Worm (Caenorhabditis elegans) whole organism, L2 larva: ENCODE data around the gene lin-24.

Experiments used
- alr-1 ChIP-seq: fragments of 150-350 bp; optimal IDR thresholded peaks from 2 replicates; lab custom pipeline; 2014; ENCODE audit warnings: missing biosample characterization, missing genetic modification characterization
- ama-1 ChIP-seq: fragments of 150-350 bp; optimal IDR thresholded peaks from 2 replicates; lab custom pipeline; 2018; ENCODE audit warnings: inconsistent platforms
- blmp-1 ChIP-seq: sonication (generic microtip); optimal IDR thresholded peaks from 2 replicates; lab custom pipeline; 2017; ENCODE audit warnings: missing genetic modification characterization, mild to moderate bottlenecking, missing compliant biosample characterization, antibody characterized with exemption, moderate library complexity; ENCODE audit not compliant: insufficient read depth
- ceh-16 ChIP-seq: fragments of 150-350 bp; optimal IDR thresholded peaks from 2 replicates; lab custom pipeline; 2014; ENCODE audit warnings: missing biosample characterization, missing genetic modification characterization
- crh-2 ChIP-seq: sonication (generic microtip); optimal IDR thresholded peaks from 2 replicates; lab custom pipeline; 2017; ENCODE audit warnings: missing biosample characterization, missing genetic modification characterization
- dmd-4 ChIP-seq: sonication (generic microtip); optimal IDR thresholded peaks from 2 replicates; lab custom pipeline; 2017; ENCODE audit warnings: missing biosample characterization, missing genetic modification characterization
- lin-39 ChIP-seq: fragments of 150-350 bp; optimal IDR thresholded peaks from 2 replicates; lab custom pipeline; 2014; ENCODE audit warnings: missing biosample characterization, missing genetic modification reagents, missing genetic modification characterization
- nhr-11 ChIP-seq: fragments of 150-350 bp; optimal IDR thresholded peaks from 2 replicates; lab custom pipeline; 2014; ENCODE audit warnings: missing biosample characterization, missing genetic modification characterization
- nhr-6 ChIP-seq: fragments of 150-350 bp; optimal IDR thresholded peaks from 2 replicates; lab custom pipeline; 2014; ENCODE audit warnings: missing biosample characterization, missing genetic modification characterization
- unc-39 ChIP-seq: fragments of 150-350 bp; optimal IDR thresholded peaks from 2 replicates; lab custom pipeline; 2014; ENCODE audit warnings: missing biosample characterization, missing genetic modification characterization
- unc-62 ChIP-seq: fragments of 150-350 bp; optimal IDR thresholded peaks from 2 replicates; lab custom pipeline; 2014; ENCODE audit warnings: missing biosample characterization, missing genetic modification reagents, missing genetic modification characterization
- zag-1 ChIP-seq: fragments of 150-350 bp; optimal IDR thresholded peaks from 2 replicates; lab custom pipeline; 2014; ENCODE audit warnings: missing biosample characterization, missing genetic modification characterization
- ztf-11 ChIP-seq: sonication (generic microtip); optimal IDR thresholded peaks from 2 replicates; lab custom pipeline; 2017; ENCODE audit warnings: missing biosample characterization, missing genetic modification characterization
- ztf-4 ChIP-seq: fragments of 150-350 bp; optimal IDR thresholded peaks from 2 replicates; lab custom pipeline; 2014; ENCODE audit warnings: missing biosample characterization, missing genetic modification characterization

DNA sequence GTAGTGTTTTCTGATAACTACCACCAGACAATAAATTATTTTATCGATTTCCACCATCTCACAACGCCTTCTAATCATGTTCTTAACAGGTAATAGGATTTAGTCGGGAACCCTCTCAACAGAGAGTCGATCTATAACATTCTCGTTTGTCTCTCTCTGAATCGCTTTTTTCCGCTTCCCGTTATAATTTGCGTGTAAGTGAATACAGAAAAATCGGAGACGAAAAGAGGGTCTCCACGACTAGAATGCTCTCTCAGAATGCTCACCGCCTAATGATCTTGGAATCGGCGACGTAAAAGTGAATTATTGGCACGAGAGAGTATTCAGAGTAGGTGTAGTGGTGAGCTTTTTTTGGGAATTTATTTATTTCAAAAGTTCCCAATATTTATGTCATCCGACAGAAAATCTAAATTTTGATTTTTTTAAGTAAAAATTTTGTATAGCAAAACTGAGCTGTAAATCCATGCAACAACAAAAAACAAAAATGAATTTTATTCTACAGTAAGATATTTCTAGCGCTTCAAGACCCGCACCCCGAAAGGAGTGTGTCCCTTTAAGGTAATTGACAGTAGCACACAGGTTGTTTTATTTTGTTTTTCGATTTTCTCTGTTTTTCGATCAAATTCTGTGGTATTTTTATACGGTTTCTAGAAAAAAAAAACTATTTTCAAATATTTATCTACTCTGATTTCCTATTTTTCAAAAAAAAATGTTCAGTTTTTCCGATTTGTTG is 2.4 kb upstream of the lin-24 start:
- TF ChIP-seq nhr-6 (tag; lab: Kevin White, UChicago) (no peak), unc-39 (tag; lab: Kevin White, UChicago) (no peak), dmd-4 (tag; lab: Kevin White, UChicago) (no peak), nhr-11 (no peak), alr-1 (tag; lab: Kevin White, UChicago) (no peak), ztf-4 (tag; lab: Kevin White, UChicago) (no peak), ama-1 (lab: Kevin White, UChicago) (no peak), crh-2 (tag; lab: Kevin White, UChicago) (no peak), zag-1 (tag; lab: Kevin White, UChicago) (no peak), lin-39 (tag; lab: Kevin White, UChicago) (no peak), unc-62 (GFP tag; lab: Kevin White, UChicago) (no peak), ztf-11 (no peak), ceh-16 (tag; lab: Kevin White, UChicago) (no peak), blmp-1 (tag; lab: Kevin White, UChicago) (no peak)
